Worm (Caenorhabditis elegans) whole organism, L3 larva: ENCODE results near the gene D1079.1.

ENCODE experiments used
- R02D3.7 ChIP-seq: fragments of 150-350 bp; optimal IDR thresholded peaks from 2 replicates; lab custom pipeline; 2014; ENCODE audit warnings: missing biosample characterization, missing genetic modification characterization
- ZK546.5 ChIP-seq: sonication (generic microtip); optimal IDR thresholded peaks from 2 replicates; lab custom pipeline; 2017; ENCODE audit warnings: missing biosample characterization, missing genetic modification characterization
- aly-2 ChIP-seq: fragments of 150-350 bp; optimal IDR thresholded peaks from 2 replicates; lab custom pipeline; 2014; ENCODE audit warnings: missing biosample characterization, missing genetic modification characterization
- ama-1 ChIP-seq: fragments of 150-350 bp; optimal IDR thresholded peaks from 2 replicates; lab custom pipeline; 2018
- ceh-16 ChIP-seq: sonication (generic microtip); optimal IDR thresholded peaks from 2 replicates; lab custom pipeline; 2017; ENCODE audit warnings: missing biosample characterization, missing genetic modification characterization
- ceh-28 ChIP-seq: fragments of 150-350 bp; optimal IDR thresholded peaks from 2 replicates; lab custom pipeline; 2014; ENCODE audit warnings: missing biosample characterization, missing genetic modification reagents, missing genetic modification characterization
- ceh-82 ChIP-seq: fragments of 150-350 bp; optimal IDR thresholded peaks from 2 replicates; lab custom pipeline; 2014; ENCODE audit warnings: missing biosample characterization, missing genetic modification characterization
- ceh-9 ChIP-seq: sonication (generic microtip); optimal IDR thresholded peaks from 2 replicates; lab custom pipeline; 2018; ENCODE audit warnings: missing biosample characterization, missing genetic modification characterization
- egl-27 ChIP-seq: sonication (generic microtip); optimal IDR thresholded peaks from 4 replicates; lab custom pipeline; 2017; ENCODE audit warnings: missing biosample characterization, missing genetic modification reagents, missing genetic modification characterization
- egl-5 ChIP-seq: fragments of 150-350 bp; optimal IDR thresholded peaks from 2 replicates; lab custom pipeline; 2017; ENCODE audit warnings: missing biosample characterization, missing genetic modification reagents, missing genetic modification characterization, inconsistent platforms
- elt-1 ChIP-seq: fragments of 150-350 bp; optimal IDR thresholded peaks from 2 replicates; lab custom pipeline; 2014; ENCODE audit warnings: missing biosample characterization, missing genetic modification characterization
- elt-2 ChIP-seq: sonication (generic microtip); optimal IDR thresholded peaks from 2 replicates; lab custom pipeline; 2016; ENCODE audit warnings: missing genetic modification reagents, mild to moderate bottlenecking, missing genetic modification characterization, missing compliant biosample characterization
- elt-3 ChIP-seq, 3 experiments: fragments of 150-350 bp in 1 of 3; sonication (generic microtip) in 2 of 3; optimal IDR thresholded peaks; 2 replicates in 2 of 3; 4 replicates in 1 of 3; lab custom pipeline; 2014 to 2017; ENCODE audit warnings: missing biosample characterization in 3 of 3, missing genetic modification characterization in 3 of 3
- eor-1 ChIP-seq, 2 experiments: fragments of 150-350 bp; optimal IDR thresholded peaks; 2 replicates each; lab custom pipeline; 2014 to 2018; ENCODE audit warnings: missing biosample characterization in 2 of 2, missing genetic modification characterization in 2 of 2
- fkh-2 ChIP-seq: fragments of 150-350 bp; optimal IDR thresholded peaks from 2 replicates; lab custom pipeline; 2014; ENCODE audit warnings: missing biosample characterization, missing genetic modification reagents, missing genetic modification characterization
- fos-1 ChIP-seq: fragments of 150-350 bp; optimal IDR thresholded peaks from 2 replicates; lab custom pipeline; 2014; ENCODE audit warnings: missing biosample characterization, missing genetic modification characterization
- hmg-11 ChIP-seq: sonication (generic microtip); optimal IDR thresholded peaks from 2 replicates; lab custom pipeline; 2016; ENCODE audit warnings: missing genetic modification characterization, missing compliant biosample characterization
- lsy-12 ChIP-seq: sonication (generic microtip); optimal IDR thresholded peaks from 2 replicates; lab custom pipeline; 2016; ENCODE audit warnings: mild to moderate bottlenecking, missing genetic modification characterization, missing compliant biosample characterization
- mml-1 ChIP-seq: fragments of 150-350 bp; sonication (generic microtip); optimal IDR thresholded peaks from 3 replicates; lab custom pipeline; 2014; ENCODE audit warnings: missing biosample characterization, missing genetic modification characterization
- nfya-1 ChIP-seq: sonication (generic microtip); optimal IDR thresholded peaks from 2 replicates; lab custom pipeline; 2017; ENCODE audit warnings: missing genetic modification characterization, mild to moderate bottlenecking, missing compliant biosample characterization, antibody characterized with exemption, moderate library complexity; ENCODE audit not compliant: insufficient read depth
- nhr-11 ChIP-seq: fragments of 150-350 bp; optimal IDR thresholded peaks from 2 replicates; lab custom pipeline; 2014; ENCODE audit warnings: missing biosample characterization, missing genetic modification characterization
- nhr-12 ChIP-seq: fragments of 150-350 bp; optimal IDR thresholded peaks from 2 replicates; lab custom pipeline; 2014; ENCODE audit warnings: missing biosample characterization, missing genetic modification characterization
- nhr-23 ChIP-seq: fragments of 150-350 bp; optimal IDR thresholded peaks from 2 replicates; lab custom pipeline; 2014; ENCODE audit warnings: missing biosample characterization, missing genetic modification reagents, missing genetic modification characterization
- nhr-237 ChIP-seq: fragments of 150-350 bp; optimal IDR thresholded peaks from 2 replicates; lab custom pipeline; 2014; ENCODE audit warnings: missing biosample characterization, missing genetic modification characterization
- nhr-25 ChIP-seq: sonication (generic microtip); optimal IDR thresholded peaks from 2 replicates; lab custom pipeline; 2017; ENCODE audit warnings: missing biosample characterization, missing genetic modification characterization
- nhr-28 ChIP-seq: fragments of 150-350 bp; optimal IDR thresholded peaks from 2 replicates; lab custom pipeline; 2014; ENCODE audit warnings: missing biosample characterization, missing genetic modification characterization
- nhr-67 ChIP-seq: fragments of 150-350 bp; optimal IDR thresholded peaks from 2 replicates; lab custom pipeline; 2014; ENCODE audit warnings: missing biosample characterization, missing genetic modification characterization
- nhr-76 ChIP-seq: fragments of 150-350 bp; sonication (generic microtip); optimal IDR thresholded peaks from 5 replicates; lab custom pipeline; 2014; ENCODE audit warnings: missing biosample characterization, missing genetic modification characterization
- nhr-77 ChIP-seq: fragments of 150-350 bp; optimal IDR thresholded peaks from 2 replicates; lab custom pipeline; 2014; ENCODE audit warnings: missing biosample characterization, missing genetic modification characterization
- pha-4 ChIP-seq: fragments of 150-350 bp; optimal IDR thresholded peaks from 2 replicates; lab custom pipeline; 2014; ENCODE audit warnings: missing biosample characterization, missing genetic modification reagents, missing genetic modification characterization
- sea-2 ChIP-seq: fragments of 150-350 bp; sonication (generic microtip); optimal IDR thresholded peaks from 4 replicates; lab custom pipeline; 2014; ENCODE audit warnings: missing biosample characterization, missing genetic modification reagents, missing genetic modification characterization
- snpc-4 ChIP-seq: fragments of 150-350 bp; optimal IDR thresholded peaks from 2 replicates; lab custom pipeline; 2014; ENCODE audit warnings: missing biosample characterization, missing genetic modification characterization
- tbx-2 ChIP-seq: sonication (generic microtip); optimal IDR thresholded peaks from 2 replicates; lab custom pipeline; 2016; ENCODE audit warnings: mild to moderate bottlenecking, missing genetic modification characterization, missing compliant biosample characterization
- unc-39 ChIP-seq: sonication (generic microtip); optimal IDR thresholded peaks from 4 replicates; lab custom pipeline; 2017; ENCODE audit warnings: missing biosample characterization, missing genetic modification characterization
- unc-62 ChIP-seq: fragments of 150-350 bp; sonication (generic microtip); optimal IDR thresholded peaks from 4 replicates; lab custom pipeline; 2014; ENCODE audit warnings: missing biosample characterization, missing genetic modification reagents, missing genetic modification characterization
- zag-1 ChIP-seq: fragments of 150-350 bp; optimal IDR thresholded peaks from 2 replicates; lab custom pipeline; 2014; ENCODE audit warnings: missing biosample characterization, missing genetic modification characterization
- ztf-11 ChIP-seq: fragments of 150-350 bp; optimal IDR thresholded peaks from 2 replicates; lab custom pipeline; 2014; ENCODE audit warnings: missing biosample characterization, missing genetic modification characterization
- ztf-4 ChIP-seq: fragments of 150-350 bp; optimal IDR thresholded peaks from 2 replicates; lab custom pipeline; 2014; ENCODE audit warnings: missing biosample characterization, missing genetic modification characterization

Gene D1079.1

DNA sequence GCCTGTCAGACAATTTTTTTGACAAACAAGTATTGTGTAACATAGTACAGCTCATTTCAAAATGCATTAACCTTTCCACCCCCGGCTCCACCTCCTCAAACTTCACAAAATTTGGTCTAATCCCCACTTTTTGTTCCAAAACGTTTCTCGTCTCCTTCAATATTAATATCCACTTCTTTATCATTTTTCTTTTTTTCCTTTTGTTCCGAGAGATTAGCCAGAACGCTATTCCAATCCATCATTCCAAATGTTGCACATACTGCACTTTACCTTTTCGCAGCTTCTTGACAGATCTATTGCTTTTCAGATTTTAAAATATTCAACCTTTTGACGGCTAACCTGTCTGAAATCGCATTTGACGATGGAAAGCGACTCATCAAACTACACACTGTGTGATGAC lies at the start of gene D1079.1:
D1079.1 (plus strand) TSS at position 301 of the 400 bp plus-strand sequence.
- TF ChIP-seq nhr-76 (tag; lab: Kevin White, UChicago) (no peak), nhr-23 (tag; lab: Kevin White, UChicago) (no peak), elt-3 (tag; optimal IDR thresholded peaks at IDR 0.05; lab: Kevin White, UChicago) (no peak), lsy-12 (tag; lab: Kevin White, UChicago) (no peak), sea-2 (GFP tag; lab: Kevin White, UChicago) (no peak), ceh-16 (no peak), ZK546.5 (tag; lab: Kevin White, UChicago) (no peak), nhr-12 (tag; lab: Kevin White, UChicago) (no peak), zag-1 (tag; lab: Kevin White, UChicago) (no peak), nhr-67 (no peak), aly-2 (tag; lab: Kevin White, UChicago) (no peak), nfya-1 (tag; lab: Kevin White, UChicago) (no peak), ceh-82 (no peak), pha-4 (no peak), nhr-77 (tag; lab: Kevin White, UChicago) (no peak), nhr-11 (no peak), egl-5 (tag; lab: Kevin White, UChicago) (no peak)

ce11 chrX:4353318-4353717 lies 49.6 kb upstream of the D1079.1 start, which contains the start of gene col-165:
col-165 (plus strand) TSS chrX:4353618.
- TF ChIP-seq pha-4 (no peak), aly-2 (tag; lab: Kevin White, UChicago) (no peak), nhr-237 (tag; lab: Kevin White, UChicago) (no peak), nhr-25 (tag; lab: Kevin White, UChicago) (no peak), egl-5 (tag; lab: Kevin White, UChicago) (no peak), egl-27 (tag; lab: Kevin White, UChicago) (no peak), nfya-1 (tag; lab: Kevin White, UChicago) (no peak)

DNA sequence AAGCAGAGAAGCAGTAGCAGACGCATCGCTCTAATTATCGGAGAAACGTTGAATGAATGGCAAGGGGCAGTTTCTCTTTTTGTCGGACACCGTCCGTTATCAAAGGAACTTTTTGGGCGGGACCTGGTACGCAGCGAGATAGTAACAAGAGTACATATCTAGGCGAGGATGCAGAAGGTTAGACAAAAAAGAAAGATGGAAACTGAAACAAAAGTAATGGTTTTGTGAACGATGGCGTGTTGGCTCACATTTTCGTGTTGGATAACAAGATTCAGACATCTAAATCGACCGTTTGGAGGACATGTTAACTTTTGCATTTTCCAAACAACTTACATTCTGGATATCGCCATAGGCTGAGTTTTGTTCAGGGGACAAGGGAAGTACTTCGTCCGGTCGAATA lies 45.5 kb upstream of the D1079.1 start, which contains the start of gene F14H12.6:
F14H12.6 (minus strand) TSS at position 101 of the 400 bp plus-strand sequence.
- TF ChIP-seq ceh-82 (no peak), egl-27 (tag; lab: Kevin White, UChicago) (no peak), nhr-12 (tag; lab: Kevin White, UChicago) (no peak), nhr-76 (tag; lab: Kevin White, UChicago) (no peak), nhr-237 (tag; lab: Kevin White, UChicago) (no peak), snpc-4 (tag; lab: Kevin White, UChicago) (no peak), zag-1 (tag; lab: Kevin White, UChicago) (no peak), unc-39 (tag; lab: Kevin White, UChicago) (no peak), nfya-1 (tag; lab: Kevin White, UChicago) (no peak), nhr-11 (no peak), fkh-2 (tag; lab: Kevin White, UChicago) (no peak), elt-1 (no peak), nhr-23 (tag; lab: Kevin White, UChicago) (no peak), pha-4 (no peak), nhr-28 (no peak), hmg-11 (tag; lab: Kevin White, UChicago) (no peak), ceh-9 (tag; lab: Kevin White, UChicago) (no peak)

ce11 chrX:4359030-4359429 lies 43.9 kb upstream of the D1079.1 start:
- TF ChIP-seq elt-2 (tag; lab: Kevin White, UChicago) (peak; percentile 61), ztf-4 (no peak), egl-27 (tag; lab: Kevin White, UChicago) (no peak), nhr-77 (tag; lab: Kevin White, UChicago) (no peak), nfya-1 (tag; lab: Kevin White, UChicago) (no peak)

- TF ChIP-seq elt-2 (tag; lab: Kevin White, UChicago), result no peak
- TF ChIP-seq aly-2 (tag; lab: Kevin White, UChicago), result no peak
Measured at ce11 chrX:4362522-4362921, 40.4 kb upstream of the D1079.1 start, which contains the start of gene F14H12.7. F14H12.7 (minus strand) TSS chrX:4362622.

- TF ChIP-seq tbx-2, result no peak
- no peak for TF ChIP-seq lsy-12 (tag; lab: Kevin White, UChicago)
- no peak for TF ChIP-seq mml-1 (tag; lab: Kevin White, UChicago)
- no peak for TF ChIP-seq elt-2 (tag; lab: Kevin White, UChicago)
- TF ChIP-seq nhr-67, result no peak
- TF ChIP-seq ceh-28 (tag; lab: Kevin White, UChicago), result no peak
- TF ChIP-seq hmg-11 (tag; lab: Kevin White, UChicago), result no peak
- no peak for TF ChIP-seq fkh-2 (tag; lab: Kevin White, UChicago)
- TF ChIP-seq ama-1 (lab: Kevin White, UChicago), result no peak
- no peak for TF ChIP-seq R02D3.7 (tag; lab: Kevin White, UChicago)
- TF ChIP-seq ceh-9 (tag; lab: Kevin White, UChicago), result no peak
- TF ChIP-seq ztf-11 (tag; lab: Kevin White, UChicago), result no peak
- no peak for TF ChIP-seq eor-1 (tag; optimal IDR thresholded peaks at IDR 0.05; lab: Kevin White, UChicago)
- TF ChIP-seq unc-62 (GFP tag; lab: Kevin White, UChicago), result no peak
- TF ChIP-seq fos-1 (tag; lab: Kevin White, UChicago), result no peak
- TF ChIP-seq, all 47 proteins: peak for 0
Measured at ce11 chrX:4363200-4363599, 39.8 kb upstream of the D1079.1 start, which contains the start of gene F14H12.17. F14H12.17 (minus strand) TSS chrX:4363300.
